Fruit fly (Drosophila melanogaster) whole organism, embryonic: ENCODE measurements around the gene CG43245.

ENCODE experiments used
- ATbp ChIP-seq: fragments of 200-800 bp; sonication (Bioruptor generic); optimal IDR thresholded peaks from 2 replicates; lab custom pipeline; 2017; ENCODE audit warnings: missing biosample characterization, mild to moderate bottlenecking, missing genetic modification characterization, missing genetic modification reagents
- Adf1 ChIP-seq: fragments of 200-800 bp; sonication (Bioruptor generic); IDR thresholded peaks from 2 replicates; pipeline ENCODE4 v1.3.6; 2022; ENCODE audit warnings: missing biosample characterization, missing genetic modification characterization
- BEAF-32 ChIP-seq: fragments of 200-800 bp; sonication (Bioruptor generic); optimal IDR thresholded peaks from 3 replicates; lab custom pipeline; 2017; ENCODE audit warnings: missing biosample characterization, missing genetic modification characterization, mild to moderate bottlenecking, moderate library complexity, missing genetic modification reagents
- CG10267 ChIP-seq: fragments of 200-800 bp; sonication (Bioruptor generic); optimal IDR thresholded peaks from 2 replicates; lab custom pipeline; 2018; ENCODE audit warnings: missing biosample characterization, mild to moderate bottlenecking, missing genetic modification characterization, moderate library complexity
- CG10321 ChIP-seq: fragments of 200-800 bp; sonication (Bioruptor generic); IDR thresholded peaks from 2 replicates; pipeline ENCODE4 v1.3.6; 2022; ENCODE audit warnings: missing biosample characterization, missing genetic modification characterization
- CG11398 ChIP-seq: fragments of 200-800 bp; sonication (Bioruptor generic); optimal IDR thresholded peaks from 2 replicates; lab custom pipeline; 2016; ENCODE audit warnings: missing biosample characterization, missing genetic modification characterization
- CG11504 ChIP-seq: fragments of 200-800 bp; sonication (Bioruptor generic); optimal IDR thresholded peaks from 3 replicates; lab custom pipeline; 2019; ENCODE audit warnings: missing biosample characterization, mild to moderate bottlenecking, missing genetic modification characterization, moderate library complexity
- CG11723 ChIP-seq: fragments of 200-800 bp; sonication (Bioruptor generic); optimal IDR thresholded peaks from 2 replicates; lab custom pipeline; 2017; ENCODE audit warnings: missing biosample characterization, mild to moderate bottlenecking, missing genetic modification characterization
- CG12155 ChIP-seq: fragments of 200-800 bp; sonication (Bioruptor generic); optimal IDR thresholded peaks from 3 replicates; lab custom pipeline; 2016; ENCODE audit warnings: missing biosample characterization, missing genetic modification characterization
- CG1647 ChIP-seq: fragments of 200-800 bp; sonication (Bioruptor generic); optimal IDR thresholded peaks from 3 replicates; lab custom pipeline; 2016; ENCODE audit warnings: missing biosample characterization, missing genetic modification characterization
- CG17568 ChIP-seq: fragments of 200-800 bp; sonication (Bioruptor generic); optimal IDR thresholded peaks from 2 replicates; lab custom pipeline; 2018; ENCODE audit warnings: missing biosample characterization, mild to moderate bottlenecking, missing genetic modification characterization, moderate library complexity
- CG18262 ChIP-seq: fragments of 200-800 bp; optimal IDR thresholded peaks from 3 replicates; lab custom pipeline; 2019; ENCODE audit warnings: missing biosample characterization, mild to moderate bottlenecking, missing genetic modification characterization, moderate library complexity
- CG18476 ChIP-seq: fragments of 200-800 bp; sonication (Bioruptor generic); optimal IDR thresholded peaks from 2 replicates; lab custom pipeline; 2016; ENCODE audit warnings: missing biosample characterization, mild to moderate bottlenecking, missing genetic modification characterization
- CG2129 ChIP-seq: fragments of 200-800 bp; sonication (Bioruptor generic); IDR thresholded peaks from 2 replicates; pipeline ENCODE4 v1.3.6; 2022; ENCODE audit warnings: missing biosample characterization, missing genetic modification characterization; ENCODE audit not compliant: partially characterized antibody
- CG30020 ChIP-seq: fragments of 200-800 bp; optimal IDR thresholded peaks from 2 replicates; lab custom pipeline; 2019; ENCODE audit warnings: missing biosample characterization, mild to moderate bottlenecking, missing genetic modification characterization, moderate library complexity
- CG32767 ChIP-seq: fragments of 200-800 bp; sonication (Bioruptor generic); IDR thresholded peaks from 2 replicates; pipeline ENCODE4 v1.3.6; 2022; ENCODE audit warnings: missing biosample characterization, missing genetic modification characterization
- CG32772 ChIP-seq: fragments of 200-800 bp; sonication (Bioruptor generic); IDR thresholded peaks from 2 replicates; pipeline ENCODE4 v1.3.6; 2022; ENCODE audit warnings: missing biosample characterization, missing genetic modification characterization
- CG3281 ChIP-seq: fragments of 200-800 bp; sonication (Bioruptor generic); optimal IDR thresholded peaks from 3 replicates; lab custom pipeline; 2017; ENCODE audit warnings: missing biosample characterization, mild to moderate bottlenecking, missing genetic modification characterization
- CG33213 ChIP-seq: fragments of 200-800 bp; sonication (Bioruptor generic); optimal IDR thresholded peaks from 3 replicates; lab custom pipeline; 2016; ENCODE audit warnings: missing biosample characterization, missing genetic modification characterization
- CG34376 ChIP-seq: fragments of 200-800 bp; sonication (Bioruptor generic); optimal IDR thresholded peaks from 2 replicates; lab custom pipeline; 2018; ENCODE audit warnings: missing biosample characterization, mild to moderate bottlenecking, missing genetic modification characterization
- CG3847 ChIP-seq: fragments of 200-800 bp; sonication (Bioruptor generic); IDR thresholded peaks from 2 replicates; pipeline ENCODE4 v1.3.6; 2022; ENCODE audit warnings: missing biosample characterization, missing genetic modification characterization
- CG4360 ChIP-seq: fragments of 200-800 bp; sonication (Bioruptor generic); IDR thresholded peaks from 2 replicates; pipeline ENCODE4 v1.3.6; 2022; ENCODE audit warnings: missing biosample characterization, missing genetic modification characterization
- CG4820 ChIP-seq: fragments of 200-800 bp; sonication (Bioruptor generic); optimal IDR thresholded peaks from 3 replicates; lab custom pipeline; 2016; ENCODE audit warnings: missing biosample characterization, missing genetic modification characterization
- CG6765 ChIP-seq: fragments of 200-800 bp; sonication (Bioruptor generic); optimal IDR thresholded peaks from 3 replicates; lab custom pipeline; 2017; ENCODE audit warnings: missing biosample characterization, mild to moderate bottlenecking, missing genetic modification characterization
- CG7556 ChIP-seq: fragments of 200-800 bp; sonication (Bioruptor generic); optimal IDR thresholded peaks from 2 replicates; lab custom pipeline; 2017; ENCODE audit warnings: missing biosample characterization, mild to moderate bottlenecking, missing genetic modification characterization
- CG7786 ChIP-seq: fragments of 200-800 bp; sonication (Bioruptor generic); optimal IDR thresholded peaks from 2 replicates; lab custom pipeline; 2016; ENCODE audit warnings: missing biosample characterization, missing genetic modification characterization
- CG7839 ChIP-seq: fragments of 200-800 bp; sonication (Bioruptor generic); optimal IDR thresholded peaks from 3 replicates; lab custom pipeline; 2018; ENCODE audit warnings: missing biosample characterization, mild to moderate bottlenecking, missing genetic modification characterization, moderate library complexity
- CG7987 ChIP-seq: fragments of 200-800 bp; sonication (Bioruptor generic); optimal IDR thresholded peaks from 2 replicates; lab custom pipeline; 2018; ENCODE audit warnings: missing biosample characterization, mild to moderate bottlenecking, missing genetic modification characterization, moderate library complexity
- Dek ChIP-seq: fragments of 200-800 bp; sonication (Bioruptor generic); optimal IDR thresholded peaks from 3 replicates; lab custom pipeline; 2019; ENCODE audit warnings: missing biosample characterization, mild to moderate bottlenecking, missing genetic modification characterization, moderate library complexity
- E2f1 ChIP-seq: fragments of 200-800 bp; sonication (Bioruptor generic); IDR thresholded peaks from 2 replicates; pipeline ENCODE4 v1.3.6; 2022; ENCODE audit warnings: missing biosample characterization, missing genetic modification characterization
- E2f2 ChIP-seq: fragments of 200-800 bp; sonication (Bioruptor generic); IDR thresholded peaks from 2 replicates; pipeline ENCODE4 v1.3.6; 2022; ENCODE audit warnings: missing biosample characterization, missing genetic modification characterization
- H2.0 ChIP-seq: fragments of 200-800 bp; sonication (Bioruptor generic); IDR thresholded peaks from 2 replicates; pipeline ENCODE4 v1.3.6; 2022; ENCODE audit warnings: missing biosample characterization, missing genetic modification characterization
- HmgD ChIP-seq: fragments of 200-800 bp; sonication (Bioruptor generic); optimal IDR thresholded peaks from 3 replicates; lab custom pipeline; 2016; ENCODE audit warnings: missing biosample characterization, missing genetic modification characterization
- Mad ChIP-seq: fragments of 200-800 bp; sonication (Bioruptor generic); optimal IDR thresholded peaks from 2 replicates; lab custom pipeline; 2016; ENCODE audit warnings: missing biosample characterization, missing genetic modification characterization
- NfI ChIP-seq: fragments of 200-800 bp; sonication (Bioruptor generic); optimal IDR thresholded peaks from 3 replicates; lab custom pipeline; 2018; ENCODE audit warnings: missing biosample characterization, mild to moderate bottlenecking, missing genetic modification characterization, moderate library complexity
- Pdp1 ChIP-seq, 2 experiments: fragments of 200-800 bp; sonication (Bioruptor generic); optimal IDR thresholded peaks; 3 replicates each; lab custom pipeline; 2016; ENCODE audit warnings: missing biosample characterization in 2 of 2, missing genetic modification characterization in 2 of 2, mild to moderate bottlenecking in 1 of 2, moderate library complexity in 1 of 2
- Side ChIP-seq: fragments of 200-800 bp; sonication (Bioruptor generic); optimal IDR thresholded peaks from 2 replicates; lab custom pipeline; 2016; ENCODE audit warnings: missing biosample characterization, missing genetic modification characterization
- Sox100B ChIP-seq: fragments of 200-800 bp; sonication (Bioruptor generic); optimal IDR thresholded peaks from 3 replicates; lab custom pipeline; 2018; ENCODE audit warnings: missing biosample characterization, mild to moderate bottlenecking, missing genetic modification characterization
- cas ChIP-seq: fragments of 200-800 bp; sonication (Bioruptor generic); IDR thresholded peaks from 2 replicates; pipeline ENCODE4 v1.3.6; 2022; ENCODE audit warnings: missing biosample characterization, missing genetic modification characterization
- chinmo ChIP-seq: fragments of 200-800 bp; sonication (Bioruptor generic); IDR thresholded peaks from 4 replicates; pipeline ENCODE4 v1.3.6; 2022; ENCODE audit warnings: missing biosample characterization, missing genetic modification characterization; ENCODE audit not compliant: partially characterized antibody
- en ChIP-seq: fragments of 200-800 bp; sonication (Bioruptor generic); optimal IDR thresholded peaks from 2 replicates; lab custom pipeline; 2016; ENCODE audit warnings: missing biosample characterization, missing genetic modification characterization
- fd96Cb ChIP-seq: fragments of 200-800 bp; sonication (Bioruptor generic); optimal IDR thresholded peaks from 2 replicates; lab custom pipeline; 2018; ENCODE audit warnings: missing biosample characterization, mild to moderate bottlenecking, missing genetic modification characterization, moderate library complexity
- ham ChIP-seq: fragments of 200-800 bp; sonication (Bioruptor generic); IDR thresholded peaks from 2 replicates; pipeline ENCODE4 v1.3.6; 2022; ENCODE audit warnings: missing biosample characterization, missing genetic modification characterization
- ken ChIP-seq: fragments of 200-800 bp; sonication (Bioruptor generic); IDR thresholded peaks from 3 replicates; pipeline ENCODE4 v1.3.6; 2022; ENCODE audit warnings: missing biosample characterization, missing genetic modification characterization
- lola ChIP-seq, 3 experiments: fragments of >200 bp in 2 of 3; fragments of 200-800 bp in 1 of 3; sonication (Bioruptor generic) in 1 of 3; optimal IDR thresholded peaks; 2 replicates each; lab custom pipeline; 2017 to 2019; ENCODE audit warnings: missing biosample characterization in 3 of 3, missing genetic modification characterization in 3 of 3, mild to moderate bottlenecking in 1 of 3, moderate library complexity in 1 of 3
- row ChIP-seq: fragments of 200-800 bp; sonication (Bioruptor generic); IDR thresholded peaks from 3 replicates; pipeline ENCODE4 v1.3.6; 2022; ENCODE audit warnings: missing biosample characterization, missing genetic modification characterization
- sd ChIP-seq: fragments of 200-800 bp; sonication (Bioruptor generic); optimal IDR thresholded peaks from 3 replicates; lab custom pipeline; 2018; ENCODE audit warnings: missing biosample characterization, mild to moderate bottlenecking, missing genetic modification characterization, moderate library complexity
- ssp ChIP-seq: fragments of 200-800 bp; sonication (Bioruptor generic); IDR thresholded peaks from 2 replicates; pipeline ENCODE4 v1.3.6; 2022; ENCODE audit warnings: missing biosample characterization, missing genetic modification characterization
- twi ChIP-seq: fragments of 200-800 bp; optimal IDR thresholded peaks from 2 replicates; lab custom pipeline; 2019; ENCODE audit warnings: missing biosample characterization, mild to moderate bottlenecking, missing genetic modification characterization, moderate library complexity
- vvl ChIP-seq: fragments of 200-800 bp; sonication (Bioruptor generic); IDR thresholded peaks from 2 replicates; pipeline ENCODE4 v1.3.6; 2022; ENCODE audit warnings: missing biosample characterization, missing genetic modification characterization
- wek ChIP-seq: fragments of 200-800 bp; sonication (Bioruptor generic); optimal IDR thresholded peaks from 3 replicates; lab custom pipeline; 2018; ENCODE audit warnings: missing biosample characterization, mild to moderate bottlenecking, missing genetic modification characterization, moderate library complexity

Gene CG43245

DNA sequence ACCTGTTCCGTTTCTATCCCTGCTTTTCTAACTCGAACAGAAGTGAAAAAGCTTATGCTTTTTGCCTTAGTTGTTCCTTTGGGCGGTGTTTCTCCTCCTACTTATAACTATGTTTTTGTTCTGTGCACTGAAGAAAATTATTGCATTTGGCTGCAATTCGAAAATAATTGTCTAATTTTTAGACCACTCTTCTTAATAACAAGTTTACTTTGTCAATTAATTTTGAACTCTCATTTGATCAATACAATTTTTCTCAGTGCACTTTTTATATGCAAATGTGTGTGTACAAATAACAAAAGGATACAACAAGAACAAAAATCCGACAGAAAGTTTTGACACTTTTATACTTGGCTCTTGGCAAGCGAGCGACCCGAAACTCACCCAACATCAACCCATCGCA lies 36.6 kb upstream of the CG43245 start (continued):
- TF ChIP-seq CG12155 (GFP tag; lab: Kevin White, UChicago) (peak; percentile 48), CG7786 (GFP tag; lab: Kevin White, UChicago) (peak; percentile 66), CG4820 (GFP tag; lab: Kevin White, UChicago) (no peak), CG30020 (tag; lab: Kevin White, UChicago) (no peak), row (GFP tag; lab: Robert Waterston, UW) (peak; percentile 76), CG1647 (GFP tag; lab: Kevin White, UChicago) (peak; percentile 17), ATbp (GFP tag; lab: Kevin White, UChicago) (peak; percentile 41), E2f1 (peak; percentile 24; the same call in 1 of the 2 replicates), CG11398 (GFP tag; lab: Kevin White, UChicago) (no peak), CG34376 (GFP tag; lab: Kevin White, UChicago) (no peak), en (peak; percentile 23), CG11504 (peak; percentile 75), CG32772 (GFP tag; lab: Robert Waterston, UW) (0 out of 2 replicates have a peak, but pooled peaks have one; percentile 25), CG18262 (tag; lab: Kevin White, UChicago) (peak; percentile 45), CG4360 (GFP tag; lab: Robert Waterston, UW) (no peak), Sox100B (no peak), CG18476 (no peak), CG7556 (GFP tag; lab: Kevin White, UChicago) (peak; percentile 73), CG10321 (no peak), CG7987 (GFP tag; lab: Kevin White, UChicago) (no peak), sd (peak; percentile 10), lola (GFP tag; optimal IDR thresholded peaks at IDR 0.05; lab: Kevin White, UChicago) (no peak), ssp (GFP tag; lab: Robert Waterston, UW) (peak; percentile 40), wek (GFP tag; lab: Kevin White, UChicago) (no peak), CG2129 (GFP tag; lab: Robert Waterston, UW) (no peak), ken (GFP tag; lab: Robert Waterston, UW) (peak; percentile 70; the same call in 2 of the 3 replicates), CG11723 (GFP tag; lab: Kevin White, UChicago) (no peak), CG17568 (GFP tag; lab: Kevin White, UChicago) (peak; percentile 31), CG10267 (peak; percentile 11), CG6765 (GFP tag; lab: Kevin White, UChicago) (peak; percentile 14), Adf1 (GFP tag; lab: Robert Waterston, UW) (peak; percentile 27; the same call in 1 of the 2 replicates), Mad (GFP tag; lab: Kevin White, UChicago) (no peak), CG32767 (GFP tag; lab: Robert Waterston, UW) (peak; percentile 67), fd96Cb (tag; lab: Kevin White, UChicago) (peak; percentile 13), CG3281 (GFP tag; lab: Kevin White, UChicago) (no peak), CG3847 (peak; percentile 70), E2f2 (peak; percentile 40; the same call in 1 of the 2 replicates), H2.0 (GFP tag; lab: Robert Waterston, UW) (peak; percentile 73), chinmo (GFP tag; lab: Robert Waterston, UW) (no peak), vvl (GFP tag; lab: Robert Waterston, UW) (peak; percentile 63), Pdp1 (GFP tag; optimal IDR thresholded peaks at IDR 0.05; lab: Kevin White, UChicago) (peak; percentile 59 to 74), NfI (GFP tag; lab: Kevin White, UChicago) (peak; percentile 74), twi (tag; lab: Kevin White, UChicago) (no peak), CG7839 (tag; lab: Kevin White, UChicago) (peak; percentile 76), HmgD (peak; percentile 16), ham (no peak), cas (GFP tag; lab: Robert Waterston, UW) (peak; percentile 65; the same call in 1 of the 2 replicates), Dek (peak; percentile 62), BEAF-32 (GFP tag; lab: Kevin White, UChicago) (no peak), Side (GFP tag; lab: Kevin White, UChicago) (peak; percentile 4), CG33213 (GFP tag; lab: Kevin White, UChicago) (no peak)
